Fruit fly (Drosophila melanogaster) S2 (cell line): Measurements from ENCODE around the gene Hinfp.

ENCODE experiments used
- CG8478 ChIP-seq: fragments of >200 bp; optimal IDR thresholded peaks from 2 replicates; lab custom pipeline; 2018
- CTCF ChIP-seq, 2 experiments: fragments of >200 bp; optimal IDR thresholded peaks; 2 replicates each; lab custom pipeline; 2018

DNA sequence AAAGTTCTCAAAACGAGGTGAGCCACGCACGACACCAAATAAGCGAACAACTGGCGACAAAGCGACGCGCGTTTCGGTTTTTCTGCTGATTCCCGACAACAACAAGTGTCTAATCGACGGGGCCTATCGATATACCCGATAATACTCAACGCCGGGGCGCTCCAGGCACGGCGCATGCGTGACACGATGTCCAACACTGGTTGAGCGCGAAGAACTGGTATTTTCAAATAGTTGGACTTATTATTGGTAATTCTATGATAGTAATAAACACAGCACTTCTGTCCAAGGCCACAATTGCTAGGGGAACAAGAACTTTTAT, 7.9 kb upstream of the Hinfp start:
- TF ChIP-seq CTCF (optimal IDR thresholded peaks at IDR 0.05; lab: Kevin White, UChicago) (peak in 1 of 2 experiments; percentile 30), CG8478 (lab: Kevin White, UChicago) (no peak)
